Fruit fly (Drosophila melanogaster): ENCODE measurements around the gene Ibf2.

dm6 chr3R:9234756-9235255 is 23.5 kb downstream of the Ibf2 start:
- no peak for TF ChIP-seq pan (optimal IDR thresholded peaks at IDR 0.05)
- no peak for TF ChIP-seq CG8478 (optimal IDR thresholded peaks at IDR 0.05)
- no peak for TF ChIP-seq EcR (GFP tag; optimal IDR thresholded peaks at IDR 0.05)
- no peak for TF ChIP-seq Dll (optimal IDR thresholded peaks at IDR 0.05)
